Fruit fly (Drosophila melanogaster) whole organism, prepupa: ENCODE results near the gene CG5966.

Experiments used
- CG3032 ChIP-seq: fragments of 200-800 bp; optimal IDR thresholded peaks from 2 replicates; lab custom pipeline; 2019; ENCODE audit warnings: missing biosample characterization, mild to moderate bottlenecking, missing genetic modification characterization, moderate library complexity
- CG6808 ChIP-seq: fragments of 200-800 bp; sonication (Bioruptor generic); optimal IDR thresholded peaks from 3 replicates; lab custom pipeline; 2017; ENCODE audit warnings: missing biosample characterization, missing genetic modification characterization, mild to moderate bottlenecking, moderate library complexity, missing genetic modification reagents
- Eip78C ChIP-seq: fragments of 200-800 bp; sonication (Bioruptor generic); peaks from one replicate; lab custom pipeline; 2016; ENCODE audit warnings: missing biosample characterization, missing genetic modification characterization
- ss ChIP-seq, 2 experiments: fragments of 200-800 bp; sonication (Bioruptor generic); optimal IDR thresholded peaks; 2 replicates in 1 of 2; 3 replicates in 1 of 2; lab custom pipeline; 2017 to 2018; ENCODE audit warnings: mild to moderate bottlenecking in 2 of 2, missing biosample characterization in 2 of 2, missing genetic modification characterization in 2 of 2, moderate library complexity in 1 of 2
- svp ChIP-seq: fragments of 200-800 bp; sonication (Bioruptor generic); peaks from one replicate; lab custom pipeline; 2016; ENCODE audit warnings: missing biosample characterization, missing genetic modification characterization
- vri ChIP-seq: fragments of 200-800 bp; sonication (Bioruptor generic); optimal IDR thresholded peaks from 3 replicates; lab custom pipeline; 2016; ENCODE audit warnings: missing biosample characterization, mild to moderate bottlenecking, missing genetic modification characterization

Gene CG5966

DNA sequence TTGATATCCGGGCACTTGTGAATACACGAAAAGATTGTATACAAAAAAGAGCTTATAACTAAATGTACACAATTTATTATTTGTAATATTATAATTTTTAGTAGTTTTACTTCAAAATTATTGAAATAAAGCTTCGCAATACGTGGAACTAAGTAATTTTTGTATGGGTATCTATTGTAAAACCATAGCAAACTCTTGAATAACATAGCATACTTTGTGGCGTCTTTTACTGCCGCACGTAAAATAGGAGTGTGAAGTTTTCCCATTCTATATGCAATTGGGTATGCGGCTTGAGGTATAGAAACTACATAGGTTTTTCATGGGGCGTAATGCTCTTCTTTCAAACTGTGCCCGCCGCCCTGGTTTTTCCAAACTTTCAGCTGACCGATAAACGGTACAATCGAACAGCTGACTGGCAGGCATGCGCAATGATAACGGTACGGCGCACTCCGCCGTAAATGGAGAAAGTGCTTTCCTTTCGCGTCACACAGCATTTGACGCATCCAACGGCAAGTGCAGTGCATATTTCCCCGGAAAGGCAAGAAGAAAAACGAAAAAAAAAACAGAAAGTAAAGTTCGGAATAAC, 50.9 kb downstream of the CG5966 start, which contains the start of gene CG5937:
TSS of gene CG5937 (plus strand) at position 575 of the 586 bp plus-strand sequence.
- TF ChIP-seq svp (GFP tag; lab: Kevin White, UChicago) (peak; percentile 31), Eip78C (GFP tag; lab: Kevin White, UChicago) (peak; percentile 64), ss (GFP tag; optimal IDR thresholded peaks at IDR 0.05; lab: Kevin White, UChicago) (no peak), CG3032 (peak; percentile 5), vri (no peak), CG6808 (peak; percentile 8)
- TF ChIP-seq, all 60 proteins: peak for 4
